Fruit fly (Drosophila melanogaster): ENCODE data around the gene CG43348.

Gene CG43348

DNA sequence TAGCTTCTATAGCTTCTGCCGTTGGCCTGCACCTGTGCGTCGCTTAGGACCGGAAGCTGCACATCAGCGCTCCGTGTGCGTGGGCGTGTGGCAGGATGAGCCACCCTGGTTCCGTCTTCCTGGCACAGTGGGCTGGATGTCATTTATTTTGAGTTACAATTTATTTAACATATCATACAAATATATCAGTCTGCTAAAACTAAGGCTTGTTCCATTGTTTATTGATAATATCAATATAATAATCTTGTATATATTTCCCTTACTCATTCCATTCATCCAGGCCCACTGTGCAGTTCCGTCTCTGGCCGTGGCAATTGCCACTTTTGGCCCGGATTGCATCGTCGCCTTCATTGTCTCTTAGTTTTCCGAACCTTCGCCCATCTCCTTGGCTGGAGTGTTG, 15.3 kb downstream of the CG43348 start (continued):
- TF ChIP-seq da (GFP tag; optimal IDR thresholded peaks at IDR 0.05): no peak
- no peak for TF ChIP-seq Dek (tag; optimal IDR thresholded peaks at IDR 0.05)
- peak; percentile 46 for TF ChIP-seq ewg (GFP tag; optimal IDR thresholded peaks at IDR 0.05)
- no peak for TF ChIP-seq amos (GFP tag; IDR thresholded peaks at IDR 0.05; ENCODE audit: partially characterized antibody)
- TF ChIP-seq gcm2 (GFP tag; optimal IDR thresholded peaks at IDR 0.05): no peak
- TF ChIP-seq CG9215 (GFP tag; IDR thresholded peaks at IDR 0.05): no peak
- TF ChIP-seq sisA (GFP tag; IDR thresholded peaks at IDR 0.05): peak; percentile 53
- TF ChIP-seq eyg (GFP tag; optimal IDR thresholded peaks at IDR 0.05): no peak
- TF ChIP-seq lilli (GFP tag; optimal IDR thresholded peaks at IDR 0.05): peak; percentile 28
- no peak for TF ChIP-seq insv (GFP tag; optimal IDR thresholded peaks at IDR 0.05)
- no peak for TF ChIP-seq Bgb (GFP tag; IDR thresholded peaks at IDR 0.05; ENCODE audit: partially characterized antibody)
- TF ChIP-seq prd (optimal IDR thresholded peaks at IDR 0.05): no peak
- peak; percentile 76 for TF ChIP-seq prd (GFP tag; IDR thresholded peaks at IDR 0.05)
- no peak for TF ChIP-seq Dad (GFP tag; optimal IDR thresholded peaks at IDR 0.05)
- TF ChIP-seq CG3281 (GFP tag; optimal IDR thresholded peaks at IDR 0.05): peak; percentile 22
- peak; percentile 61; the same call in 1 of the 2 replicates for TF ChIP-seq ranshi (GFP tag; IDR thresholded peaks at IDR 0.05)
- TF ChIP-seq NK7.1 (GFP tag; optimal IDR thresholded peaks at IDR 0.05): no peak
- TF ChIP-seq kah (GFP tag; optimal IDR thresholded peaks at IDR 0.05): no peak
- no peak for TF ChIP-seq CG1647 (GFP tag; optimal IDR thresholded peaks at IDR 0.05)
- peak; percentile 34 for TF ChIP-seq dmrt11E (tag; optimal IDR thresholded peaks at IDR 0.05)
- TF ChIP-seq CG11085 (GFP tag; IDR thresholded peaks at IDR 0.05): no peak
- no peak for TF ChIP-seq CG32767 (GFP tag; IDR thresholded peaks at IDR 0.05)
- TF ChIP-seq B-H1 (GFP tag; IDR thresholded peaks at IDR 0.05): peak; percentile 57
- peak; percentile 12 for TF ChIP-seq gsb-n (tag; optimal IDR thresholded peaks at IDR 0.05)
- TF ChIP-seq sens-2 (GFP tag; IDR thresholded peaks at IDR 0.05): no peak
- no peak for TF ChIP-seq peb (GFP tag; IDR thresholded peaks at IDR 0.05)
- TF ChIP-seq CG10209 (GFP tag; optimal IDR thresholded peaks at IDR 0.05): peak; percentile 9
- peak; percentile 49 for TF ChIP-seq Aef1 (GFP tag; IDR thresholded peaks at IDR 0.05)
- peak; percentile 69 for TF ChIP-seq ase (GFP tag; IDR thresholded peaks at IDR 0.05)
- peak; percentile 18; the same call in 1 of the 2 replicates for TF ChIP-seq stc (GFP tag; IDR thresholded peaks at IDR 0.05)
- TF ChIP-seq sob (GFP tag; IDR thresholded peaks at IDR 0.05): peak; percentile 44; the same call in 1 of the 2 replicates
- peak; percentile 67 for TF ChIP-seq slbo (GFP tag; IDR thresholded peaks at IDR 0.05)
- TF ChIP-seq grau (tag; optimal IDR thresholded peaks at IDR 0.05): peak; percentile 41
- peak; percentile 53 for TF ChIP-seq Blimp-1 (GFP tag; optimal IDR thresholded peaks at IDR 0.05)
- TF ChIP-seq CG3838 (GFP tag; optimal IDR thresholded peaks at IDR 0.05): no peak
- peak; percentile 11 for TF ChIP-seq CG14710 (tag; optimal IDR thresholded peaks at IDR 0.05)
- TF ChIP-seq mirr (GFP tag; optimal IDR thresholded peaks at IDR 0.05): no peak
- TF ChIP-seq klu (GFP tag; IDR thresholded peaks at IDR 0.05): 0 out of 2 replicates have a peak, but pooled peaks have one; percentile 28
- no peak for TF ChIP-seq sim (GFP tag; IDR thresholded peaks at IDR 0.05)
- TF ChIP-seq schlank (tag; optimal IDR thresholded peaks at IDR 0.05): no peak
- TF ChIP-seq CG7357 (GFP tag; IDR thresholded peaks at IDR 0.05): no peak
- TF ChIP-seq CG10462 (GFP tag; optimal IDR thresholded peaks at IDR 0.05): peak; percentile 1
- TF ChIP-seq Med (GFP tag): peak; percentile 65
- TF ChIP-seq Oli (tag; optimal IDR thresholded peaks at IDR 0.05): peak; percentile 58
- TF ChIP-seq CG10565 (GFP tag; optimal IDR thresholded peaks at IDR 0.05): no peak
- TF ChIP-seq CG18599 (GFP tag; optimal IDR thresholded peaks at IDR 0.05): peak; percentile 72
- TF ChIP-seq CG8290 (GFP tag; optimal IDR thresholded peaks at IDR 0.05): no peak
- peak in 1 of 2 experiments; percentile 11 for TF ChIP-seq CG8290 (tag; optimal IDR thresholded peaks at IDR 0.05)
- peak; percentile 8 for TF ChIP-seq CG9437 (GFP tag; optimal IDR thresholded peaks at IDR 0.05)
- no peak for TF ChIP-seq CG9609 (GFP tag; optimal IDR thresholded peaks at IDR 0.05)
- no peak for TF ChIP-seq tll (GFP tag; optimal IDR thresholded peaks at IDR 0.05)
- TF ChIP-seq Elba2 (GFP tag; optimal IDR thresholded peaks at IDR 0.05): no peak

All from whole organism, embryonic.